Fruit fly (Drosophila melanogaster): ENCODE results near the gene Septin1.

Septin1 gene

dm6 chrX:21366311-21366990, 8.4 kb downstream of the Septin1 start (continued):
- TF ChIP-seq Mrtf (GFP tag; IDR thresholded peaks at IDR 0.05) (peak; percentile 74), CG10274 (GFP tag; optimal IDR thresholded peaks at IDR 0.05) (peak; percentile 74), Nf-YA (GFP tag; IDR thresholded peaks at IDR 0.05) (peak; percentile 56), CG12391 (tag; optimal IDR thresholded peaks at IDR 0.05) (peak; percentile 93), NFAT (GFP tag; IDR thresholded peaks at IDR 0.05) (peak; percentile 68), dpn (GFP tag; optimal IDR thresholded peaks at IDR 0.05) (peak; percentile 45 to 90), crol (GFP tag; IDR thresholded peaks at IDR 0.05) (peak; percentile 84), Ets65A (GFP tag) (peak; percentile 93), CG15696 (tag; optimal IDR thresholded peaks at IDR 0.05) (peak; percentile 83), ab (GFP tag; optimal IDR thresholded peaks at IDR 0.05) (no peak), CG10979 (tag; optimal IDR thresholded peaks at IDR 0.05) (peak; percentile 92), fd96Cb (tag; optimal IDR thresholded peaks at IDR 0.05) (peak; percentile 94), CG1233 (GFP tag; optimal IDR thresholded peaks at IDR 0.05) (peak; percentile 92), CG18011 (GFP tag; optimal IDR thresholded peaks at IDR 0.05) (peak; percentile 72), H15 (GFP tag; IDR thresholded peaks at IDR 0.05) (peak; percentile 76; the same call in 2 of the 3 replicates), zfh1 (GFP tag; IDR thresholded peaks at IDR 0.05) (peak; percentile 81), CG17328 (GFP tag; IDR thresholded peaks at IDR 0.05) (peak; percentile 80; the same call in 1 of the 2 replicates), insv (GFP tag; optimal IDR thresholded peaks at IDR 0.05) (peak in 1 of 2 experiments; percentile 69), CG12942 (GFP tag; optimal IDR thresholded peaks at IDR 0.05) (peak; percentile 77), NC2α (GFP tag; optimal IDR thresholded peaks at IDR 0.05) (no peak), HLH54F (GFP tag; optimal IDR thresholded peaks at IDR 0.05) (peak; percentile 42), Eip74EF (GFP tag; optimal IDR thresholded peaks at IDR 0.05) (peak in 1 of 2 experiments; percentile 91), CG42726 (GFP tag; IDR thresholded peaks at IDR 0.05; ENCODE audit: partially characterized antibody) (0 out of 2 replicates have a peak, but pooled peaks have one; percentile 12), CG6813 (GFP tag; optimal IDR thresholded peaks at IDR 0.05) (peak; percentile 90), Meics (GFP tag; optimal IDR thresholded peaks at IDR 0.05) (peak; percentile 95), CG15011 (GFP tag; optimal IDR thresholded peaks at IDR 0.05) (peak; percentile 88), Sin3A (optimal IDR thresholded peaks at IDR 0.05) (no peak), BEAF-32 (GFP tag; optimal IDR thresholded peaks at IDR 0.05) (peak; percentile 10), maf-S (GFP tag; optimal IDR thresholded peaks at IDR 0.05) (peak; percentile 35), kay (GFP tag; optimal IDR thresholded peaks at IDR 0.05) (peak; percentile 80), cad (GFP tag; optimal IDR thresholded peaks at IDR 0.05) (no peak), E2f2 (GFP tag; IDR thresholded peaks at IDR 0.05) (peak; percentile 69), slp2 (GFP tag; optimal IDR thresholded peaks at IDR 0.05) (peak; percentile 16), bsh (GFP tag; optimal IDR thresholded peaks at IDR 0.05) (peak; percentile 48 to 90), CG1792 (GFP tag; optimal IDR thresholded peaks at IDR 0.05) (no peak), slou (GFP tag; optimal IDR thresholded peaks at IDR 0.05) (peak; percentile 70), HmgZ (tag; optimal IDR thresholded peaks at IDR 0.05) (peak; percentile 88), CG4328 (GFP tag; optimal IDR thresholded peaks at IDR 0.05) (peak; percentile 92), Atf3 (GFP tag; optimal IDR thresholded peaks at IDR 0.05) (peak; percentile 3), CG15479 (GFP tag; optimal IDR thresholded peaks at IDR 0.05) (no peak), Lhr (GFP tag; optimal IDR thresholded peaks at IDR 0.05) (peak; percentile 71), Fer2 (tag; optimal IDR thresholded peaks at IDR 0.05) (peak; percentile 91), jigr1 (GFP tag; IDR thresholded peaks at IDR 0.05) (peak; percentile 76; the same call in 2 of the 3 replicates), fu2 (GFP tag; optimal IDR thresholded peaks at IDR 0.05) (no peak), gcm2 (GFP tag; optimal IDR thresholded peaks at IDR 0.05) (peak; percentile 33), dmrt11E (tag; optimal IDR thresholded peaks at IDR 0.05) (peak; percentile 81), CG2889 (GFP tag; IDR thresholded peaks at IDR 0.05) (peak; percentile 76), CG14667 (GFP tag; IDR thresholded peaks at IDR 0.05) (peak; percentile 75), sim (GFP tag; IDR thresholded peaks at IDR 0.05) (peak; percentile 61; the same call in 1 of the 2 replicates)

All from whole organism, embryonic.